Fruit fly (Drosophila melanogaster) whole organism, embryonic: ENCODE results near the gene CG8765.
A peak's percentile ranks its signal among the peaks of the same experiment; 100 is the strongest.

Experiments used
- CG11504 ChIP-seq: fragments of 200-800 bp; sonication (Bioruptor generic); optimal IDR thresholded peaks from 3 replicates; lab custom pipeline; 2019; ENCODE audit warnings: missing biosample characterization, mild to moderate bottlenecking, missing genetic modification characterization, moderate library complexity
- CG11695 ChIP-seq: fragments of 200-800 bp; sonication (Bioruptor generic); IDR thresholded peaks from 3 replicates; pipeline ENCODE4 v1.3.6; 2022; ENCODE audit warnings: missing biosample characterization, missing genetic modification characterization
- CG13894 ChIP-seq: fragments of 200-800 bp; sonication (Bioruptor generic); optimal IDR thresholded peaks from 3 replicates; lab custom pipeline; 2018; ENCODE audit warnings: missing biosample characterization, mild to moderate bottlenecking, missing genetic modification characterization, moderate library complexity
- CG17359 ChIP-seq: fragments of 200-800 bp; sonication (Bioruptor generic); optimal IDR thresholded peaks from 3 replicates; lab custom pipeline; 2018; ENCODE audit warnings: missing biosample characterization, mild to moderate bottlenecking, missing genetic modification characterization, moderate library complexity
- CG17385 ChIP-seq: fragments of 200-800 bp; sonication (Bioruptor generic); optimal IDR thresholded peaks from 3 replicates; lab custom pipeline; 2018; ENCODE audit warnings: missing biosample characterization, mild to moderate bottlenecking, missing genetic modification characterization
- CG2202 ChIP-seq: fragments of 200-800 bp; sonication (Bioruptor generic); optimal IDR thresholded peaks from 2 replicates; lab custom pipeline; 2018; ENCODE audit warnings: missing biosample characterization, mild to moderate bottlenecking, missing genetic modification characterization
- CG34224 ChIP-seq: fragments of 200-800 bp; sonication (Bioruptor generic); IDR thresholded peaks from 3 replicates; pipeline ENCODE4 v1.3.6; 2022; ENCODE audit warnings: missing biosample characterization, missing genetic modification characterization; ENCODE audit not compliant: partially characterized antibody
- CG4424 ChIP-seq: fragments of 200-800 bp; sonication (Bioruptor generic); optimal IDR thresholded peaks from 3 replicates; lab custom pipeline; 2016; ENCODE audit warnings: missing biosample characterization, missing genetic modification characterization
- CG4707 ChIP-seq: fragments of 200-800 bp; sonication (Bioruptor generic); optimal IDR thresholded peaks from 2 replicates; lab custom pipeline; 2018; ENCODE audit warnings: missing biosample characterization, mild to moderate bottlenecking, missing genetic modification characterization, moderate library complexity
- CG6254 ChIP-seq: fragments of 200-800 bp; sonication (Bioruptor generic); optimal IDR thresholded peaks from 3 replicates; lab custom pipeline; 2017; ENCODE audit warnings: mild to moderate bottlenecking, missing biosample characterization, missing genetic modification reagents, missing genetic modification characterization
- CG6765 ChIP-seq: fragments of 200-800 bp; sonication (Bioruptor generic); optimal IDR thresholded peaks from 3 replicates; lab custom pipeline; 2017; ENCODE audit warnings: missing biosample characterization, mild to moderate bottlenecking, missing genetic modification characterization
- CG7745 ChIP-seq: fragments of 200-800 bp; sonication (Bioruptor generic); optimal IDR thresholded peaks from 2 replicates; lab custom pipeline; 2018; ENCODE audit warnings: missing biosample characterization, mild to moderate bottlenecking, missing genetic modification characterization, moderate library complexity
- CG7839 ChIP-seq: fragments of 200-800 bp; sonication (Bioruptor generic); optimal IDR thresholded peaks from 3 replicates; lab custom pipeline; 2018; ENCODE audit warnings: missing biosample characterization, mild to moderate bottlenecking, missing genetic modification characterization, moderate library complexity
- Deaf1 ChIP-seq: fragments of 200-800 bp; optimal IDR thresholded peaks from 3 replicates; lab custom pipeline; 2019; ENCODE audit warnings: missing biosample characterization, mild to moderate bottlenecking, missing genetic modification characterization, moderate library complexity
- Hsf ChIP-seq: fragments of 200-800 bp; sonication (Bioruptor generic); optimal IDR thresholded peaks from 3 replicates; lab custom pipeline; 2016; ENCODE audit warnings: missing biosample characterization, missing genetic modification characterization
- Med ChIP-seq: fragments of 200-800 bp; sonication (Bioruptor generic); peaks from one replicate; lab custom pipeline; 2016; ENCODE audit warnings: missing biosample characterization, missing genetic modification characterization, mild to moderate bottlenecking, inconsistent platforms, moderate library complexity
- NK7.1 ChIP-seq: fragments of 200-800 bp; sonication (Bioruptor generic); optimal IDR thresholded peaks from 3 replicates; lab custom pipeline; 2016; ENCODE audit warnings: missing biosample characterization, missing genetic modification characterization
- Nf-YB ChIP-seq: fragments of 200-800 bp; sonication (Bioruptor generic); optimal IDR thresholded peaks from 3 replicates; lab custom pipeline; 2019; ENCODE audit warnings: missing biosample characterization, mild to moderate bottlenecking, missing genetic modification characterization, moderate library complexity
- Nf-YC ChIP-seq: fragments of 200-800 bp; optimal IDR thresholded peaks from 3 replicates; lab custom pipeline; 2019; ENCODE audit warnings: missing biosample characterization, mild to moderate bottlenecking, missing genetic modification characterization, moderate library complexity
- Oaz ChIP-seq: fragments of 200-800 bp; sonication (Bioruptor generic); IDR thresholded peaks from 2 replicates; pipeline ENCODE4 v1.3.6; 2022; ENCODE audit warnings: missing biosample characterization, missing genetic modification characterization
- PHDP ChIP-seq: fragments of 200-800 bp; sonication (Bioruptor generic); optimal IDR thresholded peaks from 3 replicates; lab custom pipeline; 2018; ENCODE audit warnings: missing biosample characterization, mild to moderate bottlenecking, missing genetic modification characterization, moderate library complexity
- Pdp1 ChIP-seq, 2 experiments: fragments of 200-800 bp; sonication (Bioruptor generic); optimal IDR thresholded peaks; 3 replicates each; lab custom pipeline; 2016; ENCODE audit warnings: missing biosample characterization in 2 of 2, missing genetic modification characterization in 2 of 2, mild to moderate bottlenecking in 1 of 2, moderate library complexity in 1 of 2
- Rfx ChIP-seq: fragments of 200-800 bp; sonication (Bioruptor generic); IDR thresholded peaks from 2 replicates; pipeline ENCODE4 v1.3.6; 2022; ENCODE audit warnings: missing biosample characterization, missing genetic modification characterization
- Sox100B ChIP-seq: fragments of 200-800 bp; sonication (Bioruptor generic); optimal IDR thresholded peaks from 3 replicates; lab custom pipeline; 2018; ENCODE audit warnings: missing biosample characterization, mild to moderate bottlenecking, missing genetic modification characterization
- Trl ChIP-seq, 3 experiments: fragments of >200 bp in 2 of 3; fragments of 200-800 bp in 1 of 3; sonication (Bioruptor generic) in 1 of 3; optimal IDR thresholded peaks; 2 replicates in 1 of 3; 3 replicates in 2 of 3; lab custom pipeline; 2016 to 2017; ENCODE audit warnings: missing biosample characterization in 1 of 3, missing genetic modification characterization in 1 of 3
- Usf ChIP-seq: fragments of 200-800 bp; sonication (Bioruptor generic); optimal IDR thresholded peaks from 2 replicates; lab custom pipeline; 2017; ENCODE audit warnings: missing genotype, missing biosample characterization, missing genetic modification characterization
- ci ChIP-seq: fragments of 200-800 bp; sonication (Bioruptor generic); IDR thresholded peaks from 3 replicates; pipeline ENCODE4 v1.3.6; 2022; ENCODE audit warnings: missing biosample characterization, missing genetic modification characterization
- croc ChIP-seq: fragments of 200-800 bp; sonication (Bioruptor generic); conservative IDR thresholded peaks from 3 replicates; pipeline ENCODE4 v1.3.6; 2022; ENCODE audit warnings: missing biosample characterization, missing genetic modification characterization
- crp ChIP-seq, 2 experiments: fragments of 200-800 bp; sonication (Bioruptor generic); optimal IDR thresholded peaks; 2 replicates in 1 of 2; 3 replicates in 1 of 2; lab custom pipeline; 2017; ENCODE audit warnings: missing biosample characterization in 2 of 2, missing genetic modification characterization in 2 of 2, mild to moderate bottlenecking in 1 of 2, moderate library complexity in 1 of 2
- dpn ChIP-seq, 2 experiments: fragments of 200-800 bp; sonication (Bioruptor generic); optimal IDR thresholded peaks; 3 replicates each; lab custom pipeline; 2016; ENCODE audit warnings: missing biosample characterization in 2 of 2, missing genetic modification characterization in 2 of 2
- exex ChIP-seq: fragments of 200-800 bp; sonication (Bioruptor generic); optimal IDR thresholded peaks from 4 replicates; lab custom pipeline; 2018; ENCODE audit warnings: missing biosample characterization, mild to moderate bottlenecking, missing genetic modification characterization, moderate library complexity
- kah ChIP-seq: fragments of 200-800 bp; sonication (Bioruptor generic); optimal IDR thresholded peaks from 2 replicates; lab custom pipeline; 2018; ENCODE audit warnings: missing biosample characterization, mild to moderate bottlenecking, missing genetic modification characterization
- kni ChIP-seq: fragments of 200-800 bp; sonication (Bioruptor generic); optimal IDR thresholded peaks from 3 replicates; lab custom pipeline; 2017; ENCODE audit warnings: mild to moderate bottlenecking, missing biosample characterization, missing genetic modification reagents, missing genetic modification characterization
- mirr ChIP-seq: fragments of 200-800 bp; sonication (Bioruptor generic); optimal IDR thresholded peaks from 3 replicates; lab custom pipeline; 2018; ENCODE audit warnings: missing biosample characterization, mild to moderate bottlenecking, missing genetic modification characterization
- nerfin-1 ChIP-seq: fragments of 200-800 bp; sonication (Bioruptor generic); optimal IDR thresholded peaks from 3 replicates; lab custom pipeline; 2019; ENCODE audit warnings: missing biosample characterization, mild to moderate bottlenecking, missing genetic modification characterization, moderate library complexity
- nmo ChIP-seq: fragments of 200-800 bp; sonication (Bioruptor generic); optimal IDR thresholded peaks from 2 replicates; lab custom pipeline; 2018; ENCODE audit warnings: missing biosample characterization, mild to moderate bottlenecking, missing genetic modification characterization, moderate library complexity
- nom ChIP-seq: fragments of 200-800 bp; sonication (Bioruptor generic); optimal IDR thresholded peaks from 2 replicates; lab custom pipeline; 2017; ENCODE audit warnings: missing biosample characterization, missing genetic modification characterization, mild to moderate bottlenecking, moderate library complexity, missing genetic modification reagents
- oc ChIP-seq: fragments of 200-800 bp; sonication (Bioruptor generic); optimal IDR thresholded peaks from 2 replicates; lab custom pipeline; 2018; ENCODE audit warnings: missing biosample characterization, mild to moderate bottlenecking, missing genetic modification characterization, moderate library complexity
- odd ChIP-seq: fragments of 200-800 bp; sonication (Bioruptor generic); optimal IDR thresholded peaks from 2 replicates; lab custom pipeline; 2017; ENCODE audit warnings: missing biosample characterization, mild to moderate bottlenecking, missing genetic modification characterization
- pan ChIP-seq, 4 experiments: fragments of >200 bp in 3 of 4; fragments of 200-800 bp in 1 of 4; sonication (Bioruptor generic) in 1 of 4; optimal IDR thresholded peaks in 3 of 4; IDR thresholded peaks in 1 of 4; 2 replicates each; pipeline versions ENCODE4 v1.3.6 to Lab custom; 2017 to 2022; ENCODE audit warnings: missing biosample characterization in 2 of 4, missing genetic modification characterization in 2 of 4, mixed read lengths in 1 of 4
- pb ChIP-seq: fragments of 200-800 bp; sonication (Bioruptor generic); optimal IDR thresholded peaks from 3 replicates; lab custom pipeline; 2016; ENCODE audit warnings: missing biosample characterization, missing genetic modification characterization
- row ChIP-seq: fragments of 200-800 bp; sonication (Bioruptor generic); IDR thresholded peaks from 3 replicates; pipeline ENCODE4 v1.3.6; 2022; ENCODE audit warnings: missing biosample characterization, missing genetic modification characterization
- run ChIP-seq: fragments of 200-800 bp; sonication (Bioruptor generic); optimal IDR thresholded peaks from 3 replicates; lab custom pipeline; 2018; ENCODE audit warnings: missing biosample characterization, mild to moderate bottlenecking, missing genetic modification characterization
- seq ChIP-seq: fragments of 200-800 bp; sonication (Bioruptor generic); IDR thresholded peaks from 2 replicates; pipeline ENCODE4 v1.3.6; 2022; ENCODE audit warnings: missing biosample characterization, missing genetic modification characterization
- so ChIP-seq: fragments of 200-800 bp; sonication (Bioruptor generic); IDR thresholded peaks from 3 replicates; pipeline ENCODE4 v1.3.6; 2022; ENCODE audit warnings: missing biosample characterization, missing genetic modification characterization
- trem ChIP-seq: fragments of 200-800 bp; optimal IDR thresholded peaks from 3 replicates; lab custom pipeline; 2019; ENCODE audit warnings: missing biosample characterization, mild to moderate bottlenecking, missing genetic modification characterization, moderate library complexity
- vnd ChIP-seq: fragments of 200-800 bp; sonication (Bioruptor generic); IDR thresholded peaks from 3 replicates; pipeline ENCODE4 v1.3.6; 2022; ENCODE audit warnings: missing biosample characterization, missing genetic modification characterization; ENCODE audit not compliant: partially characterized antibody

The CG8765 gene

DNA sequence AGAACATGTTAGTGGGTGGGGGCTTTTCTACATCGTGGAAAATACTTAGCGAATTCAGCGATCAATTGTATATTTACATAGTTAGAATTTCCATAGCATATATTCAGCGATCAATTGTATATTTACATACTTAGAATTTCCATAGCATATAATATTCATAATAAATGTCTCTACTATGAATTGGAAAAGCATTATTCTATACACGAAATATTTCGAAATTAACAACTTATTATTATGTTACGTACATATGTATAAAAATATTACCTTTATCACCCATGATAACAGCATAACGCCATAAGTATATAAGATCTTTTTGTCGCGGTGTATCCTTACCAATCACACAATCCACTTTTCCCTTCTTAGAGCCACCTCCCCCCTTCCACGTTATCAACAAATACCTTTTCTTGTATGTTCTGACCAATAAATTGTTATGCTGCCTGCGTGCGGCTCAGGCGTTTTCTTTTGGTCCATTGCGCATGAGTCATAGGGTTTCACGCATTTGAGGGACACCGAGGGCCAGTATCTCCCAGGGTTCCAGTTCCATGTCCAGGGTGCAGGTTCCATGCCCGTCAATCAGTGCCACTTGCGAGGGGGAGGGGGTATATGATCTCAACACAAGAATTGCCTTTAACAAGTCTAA lies 50.2 kb downstream of the CG8765 start (continued):
- TF ChIP-seq dpn (GFP tag; optimal IDR thresholded peaks at IDR 0.05; lab: Kevin White, UChicago) (no peak), Sox100B (peak; percentile 43), Usf (GFP tag; lab: Kevin White, UChicago) (peak; percentile 59), croc (GFP tag; lab: Robert Waterston, UW) (peak; percentile 52; the same call in 2 of the 3 replicates), trem (tag; lab: Kevin White, UChicago) (peak; percentile 65), kah (no peak), Hsf (GFP tag; lab: Kevin White, UChicago) (peak; percentile 41), oc (peak; percentile 1), CG2202 (tag; lab: Kevin White, UChicago) (peak; percentile 74), nerfin-1 (tag; lab: Kevin White, UChicago) (peak; percentile 49), Pdp1 (GFP tag; optimal IDR thresholded peaks at IDR 0.05; lab: Kevin White, UChicago) (peak in 1 of 2 experiments; percentile 30), kni (GFP tag; lab: Kevin White, UChicago) (peak; percentile 68), exex (tag; lab: Kevin White, UChicago) (no peak), row (GFP tag; lab: Robert Waterston, UW) (peak; percentile 66), PHDP (peak; percentile 3), CG13894 (no peak), CG4424 (GFP tag; lab: Kevin White, UChicago) (peak; percentile 60), CG7839 (tag; lab: Kevin White, UChicago) (peak; percentile 62), nmo (peak; percentile 85), Oaz (GFP tag; lab: Robert Waterston, UW) (no peak), crp (GFP tag; optimal IDR thresholded peaks at IDR 0.05; lab: Kevin White, UChicago) (no peak), Rfx (GFP tag; lab: Robert Waterston, UW) (no peak)

DNA sequence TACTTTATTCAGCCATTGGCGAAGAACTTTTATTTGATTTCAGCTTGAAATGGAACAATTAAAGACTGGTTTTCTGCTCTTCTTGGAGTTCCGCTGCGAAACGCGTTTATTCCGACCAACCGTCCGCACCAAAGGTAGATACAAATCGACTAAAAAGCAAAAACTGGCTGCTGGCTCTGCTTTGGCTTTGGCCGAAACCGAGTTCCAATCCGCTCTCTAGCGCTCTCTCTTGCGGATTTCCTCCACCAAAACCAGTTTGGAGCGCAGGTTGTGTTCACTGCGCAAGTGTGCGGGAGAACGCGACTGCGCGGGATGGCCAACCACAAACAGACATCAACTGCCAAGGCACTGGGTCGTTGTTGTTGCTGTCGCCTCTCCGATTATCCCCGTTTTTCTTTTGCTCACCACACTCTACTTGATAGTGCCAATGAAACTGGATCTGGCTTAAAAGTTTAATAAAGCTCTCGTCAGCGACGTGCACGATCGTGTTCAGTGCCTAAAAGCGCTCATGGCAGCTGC lies 51.6 kb downstream of the CG8765 start, which contains the start of gene wnd:
wnd (minus strand) TSS at position 306 of the 519 bp plus-strand sequence.
- TF ChIP-seq CG34224 (GFP tag; lab: Robert Waterston, UW) (peak; percentile 65; the same call in 1 of the 3 replicates), seq (GFP tag; lab: Robert Waterston, UW) (peak; percentile 82; the same call in 1 of the 2 replicates), CG4707 (GFP tag; lab: Kevin White, UChicago) (no peak), pb (GFP tag; lab: Kevin White, UChicago) (no peak), CG17359 (no peak), vnd (no peak), CG7745 (no peak), CG11695 (0 out of 3 replicates have a peak, but pooled peaks have one; percentile 48), Nf-YC (tag; lab: Kevin White, UChicago) (peak; percentile 74), mirr (GFP tag; lab: Kevin White, UChicago) (peak; percentile 14), CG6765 (GFP tag; lab: Kevin White, UChicago) (peak; percentile 37), Med (GFP tag; lab: Kevin White, UChicago) (peak; percentile 48), Deaf1 (tag; lab: Kevin White, UChicago) (peak; percentile 21), nom (GFP tag; lab: Kevin White, UChicago) (peak; percentile 23), Nf-YB (GFP tag; lab: Kevin White, UChicago) (peak; percentile 71), CG11504 (no peak), so (GFP tag; lab: Robert Waterston, UW) (peak; percentile 38; the same call in 1 of the 3 replicates), ci (GFP tag; lab: Robert Waterston, UW) (peak; percentile 46; the same call in 1 of the 3 replicates), CG6254 (GFP tag; lab: Kevin White, UChicago) (peak; percentile 29), odd (GFP tag; lab: Kevin White, UChicago) (no peak), Trl (optimal IDR thresholded peaks at IDR 0.05; lab: Kevin White, UChicago) (peak; percentile 86 to 88), Trl (GFP tag; optimal IDR thresholded peaks at IDR 0.05; lab: Kevin White, UChicago) (peak; percentile 13), NK7.1 (GFP tag; lab: Kevin White, UChicago) (no peak), pan (optimal IDR thresholded peaks at IDR 0.05; lab: Kevin White, UChicago) (no peak), pan (GFP tag; optimal IDR thresholded peaks at IDR 0.05 in 1 of 2, IDR thresholded peaks at IDR 0.05 in 1 of 2) (peak in 1 of 2 experiments; percentile 6), run (tag; lab: Kevin White, UChicago) (peak; percentile 7), CG17385 (GFP tag; lab: Kevin White, UChicago) (peak; percentile 63)
